Fruit fly (Drosophila melanogaster): ENCODE results near the gene CG43115.
A peak's percentile ranks its signal among the peaks of the same experiment; 100 is the strongest.

The CG43115 gene

DNA sequence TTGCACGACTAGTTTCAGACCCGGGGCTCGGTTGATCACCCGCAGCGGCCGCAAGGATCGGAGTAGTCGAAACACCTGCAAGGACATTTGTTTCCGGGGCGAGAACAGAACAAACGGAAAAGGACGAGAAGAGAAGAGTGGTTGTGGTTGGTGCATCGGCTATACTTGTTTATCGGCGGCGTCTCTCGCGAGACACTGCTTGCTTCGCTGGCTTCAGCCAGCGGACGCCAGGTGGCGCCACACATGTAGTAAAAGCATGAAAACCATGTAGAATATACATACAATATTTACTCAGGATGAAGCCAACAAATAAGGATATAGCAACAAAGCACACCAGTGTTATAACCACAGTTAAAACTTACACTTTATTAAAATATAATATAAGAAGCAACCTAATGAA is 43.7 kb upstream of the CG43115 start (continued):
- TF ChIP-seq Six4 (GFP tag; optimal IDR thresholded peaks at IDR 0.05) (no peak), CG12659 (GFP tag; optimal IDR thresholded peaks at IDR 0.05) (no peak), gsb (GFP tag; IDR thresholded peaks at IDR 0.05) (no peak), cas (GFP tag; IDR thresholded peaks at IDR 0.05) (no peak), CG4854 (GFP tag; optimal IDR thresholded peaks at IDR 0.05) (no peak), Dip2 (GFP tag; IDR thresholded peaks at IDR 0.05) (no peak), CG1832 (GFP tag; optimal IDR thresholded peaks at IDR 0.05) (no peak), Usf (GFP tag; optimal IDR thresholded peaks at IDR 0.05) (no peak), CG5245 (GFP tag; optimal IDR thresholded peaks at IDR 0.05) (peak; percentile 29), CG6683 (GFP tag; optimal IDR thresholded peaks at IDR 0.05) (no peak), CG15011 (GFP tag; optimal IDR thresholded peaks at IDR 0.05) (no peak), CG1024 (GFP tag; IDR thresholded peaks at IDR 0.05) (no peak), Ptx1 (GFP tag; IDR thresholded peaks at IDR 0.05) (peak; percentile 48), CrebB (tag; optimal IDR thresholded peaks at IDR 0.05) (no peak), pzg (GFP tag; optimal IDR thresholded peaks at IDR 0.05) (no peak), Med (GFP tag) (peak; percentile 79), cad (GFP tag; optimal IDR thresholded peaks at IDR 0.05) (no peak), YL-1 (GFP tag; optimal IDR thresholded peaks at IDR 0.05) (no peak), tna (GFP tag; IDR thresholded peaks at IDR 0.05; ENCODE audit: partially characterized antibody) (no peak), fru (optimal IDR thresholded peaks at IDR 0.05) (no peak), grau (tag; optimal IDR thresholded peaks at IDR 0.05) (no peak), psq (GFP tag; optimal IDR thresholded peaks at IDR 0.05) (no peak), Deaf1 (tag; optimal IDR thresholded peaks at IDR 0.05) (no peak), CG9876 (GFP tag; optimal IDR thresholded peaks at IDR 0.05) (peak; percentile 45), peb (GFP tag; IDR thresholded peaks at IDR 0.05) (0 out of 2 replicates have a peak, but pooled peaks have one; percentile 17), NfI (GFP tag; optimal IDR thresholded peaks at IDR 0.05) (peak; percentile 57), CG14710 (tag; optimal IDR thresholded peaks at IDR 0.05) (peak; percentile 20), sens-2 (GFP tag; IDR thresholded peaks at IDR 0.05) (no peak), en (GFP tag; optimal IDR thresholded peaks at IDR 0.05) (no peak), Myb (GFP tag; optimal IDR thresholded peaks at IDR 0.05) (peak; percentile 32), knrl (GFP tag; IDR thresholded peaks at IDR 0.05; ENCODE audit: partially characterized antibody) (peak; percentile 60; the same call in 2 of the 3 replicates), ap (GFP tag; IDR thresholded peaks at IDR 0.05) (peak; percentile 51; the same call in 1 of the 2 replicates), CoRest (tag; optimal IDR thresholded peaks at IDR 0.05) (peak; percentile 38), ftz-f1 (GFP tag; optimal IDR thresholded peaks at IDR 0.05) (no peak), grn (GFP tag; optimal IDR thresholded peaks at IDR 0.05) (no peak), CG6813 (GFP tag; optimal IDR thresholded peaks at IDR 0.05) (peak; percentile 37), CG1233 (GFP tag; optimal IDR thresholded peaks at IDR 0.05) (no peak), tin (GFP tag; optimal IDR thresholded peaks at IDR 0.05) (peak; percentile 16), Blimp-1 (GFP tag; optimal IDR thresholded peaks at IDR 0.05) (no peak), nerfin-1 (tag; optimal IDR thresholded peaks at IDR 0.05) (no peak), CG33557 (GFP tag; optimal IDR thresholded peaks at IDR 0.05) (no peak), CG12744 (GFP tag; optimal IDR thresholded peaks at IDR 0.05) (no peak), her (GFP tag; optimal IDR thresholded peaks at IDR 0.05) (no peak), Hr3 (GFP tag; optimal IDR thresholded peaks at IDR 0.05) (no peak), CG17328 (GFP tag; IDR thresholded peaks at IDR 0.05) (peak; percentile 28; the same call in 1 of the 2 replicates), hbn (GFP tag; IDR thresholded peaks at IDR 0.05; ENCODE audit: partially characterized antibody) (no peak), fd96Cb (tag; optimal IDR thresholded peaks at IDR 0.05) (peak; percentile 18), disco-r (GFP tag; optimal IDR thresholded peaks at IDR 0.05) (peak; percentile 13), Dll (GFP tag; IDR thresholded peaks at IDR 0.05; ENCODE audit: partially characterized antibody) (no peak), dan (GFP tag; IDR thresholded peaks at IDR 0.05) (no peak), pum (GFP tag; optimal IDR thresholded peaks at IDR 0.05) (peak; percentile 25), Bteb2 (GFP tag; optimal IDR thresholded peaks at IDR 0.05) (no peak)

Measured in whole organism, embryonic.